Fruit fly (Drosophila melanogaster) whole organism, wandering third instar larva: ENCODE measurements around the gene fon.

Source experiments
- Abd-B ChIP-seq: fragments of >200 bp; optimal IDR thresholded peaks from 2 replicates; lab custom pipeline; 2017; ENCODE audit warnings: missing biosample characterization, missing genetic modification characterization
- CG9705 ChIP-seq: fragments of 200-800 bp; sonication (Bioruptor generic); optimal IDR thresholded peaks from 2 replicates; lab custom pipeline; 2018; ENCODE audit warnings: missing biosample characterization, mild to moderate bottlenecking, missing genetic modification characterization
- CrebA ChIP-seq: fragments of 200-800 bp; sonication (Bioruptor generic); optimal IDR thresholded peaks from 2 replicates; lab custom pipeline; 2016; ENCODE audit warnings: missing biosample characterization, mild to moderate bottlenecking, missing genetic modification characterization, borderline replicate concordance
- Dfd ChIP-seq: fragments of >200 bp; optimal IDR thresholded peaks from 2 replicates; lab custom pipeline; 2017; ENCODE audit warnings: missing biosample characterization, missing genetic modification characterization
- Dif ChIP-seq: fragments of 200-275, 200-300 bp; sonication (Bioruptor generic); optimal IDR thresholded peaks from 2 replicates; lab custom pipeline; 2018; ENCODE audit warnings: missing biosample characterization, missing genetic modification characterization; ENCODE audit not compliant: partially characterized antibody
- GATAd ChIP-seq: sonication (Bioruptor generic); optimal IDR thresholded peaks from 2 replicates; lab custom pipeline; 2016; ENCODE audit warnings: missing biosample characterization, missing genetic modification characterization
- HLH106 ChIP-seq: fragments of 200-800 bp; optimal IDR thresholded peaks from 3 replicates; lab custom pipeline; 2019; ENCODE audit warnings: missing biosample characterization, mild to moderate bottlenecking, missing genetic modification characterization, moderate library complexity
- Hnf4 ChIP-seq: fragments of 200-800 bp; sonication (Bioruptor generic); optimal IDR thresholded peaks from 2 replicates; lab custom pipeline; 2016; ENCODE audit warnings: missing biosample characterization, mild to moderate bottlenecking, missing genetic modification characterization
- Hr78 ChIP-seq: fragments of >200 bp; optimal IDR thresholded peaks from 2 replicates; lab custom pipeline; 2017; ENCODE audit warnings: missing biosample characterization, missing genetic modification characterization
- Hr83 ChIP-seq: fragments of 200-300 bp; sonication (Bioruptor generic); optimal IDR thresholded peaks from 2 replicates; lab custom pipeline; 2016; ENCODE audit warnings: missing biosample characterization, mild to moderate bottlenecking, missing genetic modification characterization, moderate library complexity; ENCODE audit not compliant: poor library complexity, severe bottlenecking
- Jra ChIP-seq: sonication (Bioruptor generic); optimal IDR thresholded peaks from 2 replicates; lab custom pipeline; 2016; ENCODE audit warnings: missing biosample characterization, missing genetic modification characterization
- Mio ChIP-seq: sonication (Bioruptor generic); optimal IDR thresholded peaks from 2 replicates; lab custom pipeline; 2016; ENCODE audit warnings: missing biosample characterization, missing genetic modification characterization
- Myc ChIP-seq: fragments of >200 bp; optimal IDR thresholded peaks from 2 replicates; lab custom pipeline; 2017
- N ChIP-seq: fragments of >200 bp; optimal IDR thresholded peaks from 2 replicates; lab custom pipeline; 2018; ENCODE audit warnings: missing biosample characterization, missing external identifiers, missing genetic modification characterization
- OdsH ChIP-seq: fragments of 200-800 bp; sonication (Bioruptor generic); optimal IDR thresholded peaks from 2 replicates; lab custom pipeline; 2016; ENCODE audit warnings: missing biosample characterization, mild to moderate bottlenecking, missing genetic modification characterization
- Rel ChIP-seq, 2 experiments: fragments of 200-800 bp; sonication (Bioruptor generic) in 1 of 2; optimal IDR thresholded peaks; 2 replicates in 1 of 2; 3 replicates in 1 of 2; lab custom pipeline; 2016 to 2019; ENCODE audit warnings: mild to moderate bottlenecking in 2 of 2, missing biosample characterization in 2 of 2, missing genetic modification characterization in 2 of 2, moderate library complexity in 1 of 2
- Vsx2 ChIP-seq: fragments of 200-300, 225-300 bp; sonication (Bioruptor generic); optimal IDR thresholded peaks from 2 replicates; lab custom pipeline; 2018; ENCODE audit warnings: missing biosample characterization, missing genetic modification characterization; ENCODE audit not compliant: partially characterized antibody
- br ChIP-seq: fragments of 200-800 bp; sonication (Bioruptor generic); optimal IDR thresholded peaks from 2 replicates; lab custom pipeline; 2016; ENCODE audit warnings: missing biosample characterization, missing genetic modification characterization
- brk ChIP-seq: fragments of 200-800 bp; sonication (Bioruptor generic); optimal IDR thresholded peaks from 2 replicates; lab custom pipeline; 2016; ENCODE audit warnings: missing biosample characterization, mild to moderate bottlenecking, missing genetic modification characterization
- dl ChIP-seq, 2 experiments: fragments of 175-275, 200-275 bp in 1 of 2; fragments of 200-275 bp in 1 of 2; sonication (Bioruptor generic); optimal IDR thresholded peaks; lab custom pipeline; 2018; ENCODE audit warnings: mild to moderate bottlenecking in 2 of 2, missing biosample characterization in 2 of 2, missing genetic modification characterization in 2 of 2, moderate library complexity in 2 of 2; ENCODE audit not compliant: partially characterized antibody in 2 of 2, insufficient read depth in 1 of 2
- dmrt93B ChIP-seq: fragments of 200-800 bp; sonication (Bioruptor generic); optimal IDR thresholded peaks from 2 replicates; lab custom pipeline; 2018; ENCODE audit warnings: missing biosample characterization, mild to moderate bottlenecking, missing genetic modification characterization
- dsf ChIP-seq: sonication (Bioruptor generic); optimal IDR thresholded peaks from 2 replicates; lab custom pipeline; 2016; ENCODE audit warnings: missing biosample characterization, missing genetic modification characterization, borderline replicate concordance
- ey ChIP-seq: fragments of 200-800 bp; sonication (Bioruptor generic); optimal IDR thresholded peaks from 2 replicates; lab custom pipeline; 2016; ENCODE audit warnings: missing biosample characterization, missing genetic modification characterization
- foxo ChIP-seq, 2 experiments: fragments of 200-800 bp; sonication (Bioruptor generic); optimal IDR thresholded peaks; 2 replicates in 1 of 2; 3 replicates in 1 of 2; lab custom pipeline; 2016 to 2017; ENCODE audit warnings: missing biosample characterization in 2 of 2, missing genetic modification characterization in 2 of 2
- fru ChIP-seq: fragments of 200-800 bp; sonication (Bioruptor generic); optimal IDR thresholded peaks from 3 replicates; lab custom pipeline; 2016; ENCODE audit warnings: missing biosample characterization, mild to moderate bottlenecking, missing genetic modification characterization
- h ChIP-seq: fragments of 200-800 bp; sonication (Bioruptor generic); optimal IDR thresholded peaks from 3 replicates; lab custom pipeline; 2016; ENCODE audit warnings: missing biosample characterization, mild to moderate bottlenecking, missing genetic modification characterization
- jim ChIP-seq: fragments of 175-275, 200-325 bp; sonication (Bioruptor generic); optimal IDR thresholded peaks from 2 replicates; lab custom pipeline; 2016; ENCODE audit warnings: missing biosample characterization, mild to moderate bottlenecking, missing genetic modification characterization
- pan ChIP-seq: fragments of >200 bp; optimal IDR thresholded peaks from 2 replicates; lab custom pipeline; 2017
- rgr ChIP-seq: fragments of 200-800 bp; sonication (Bioruptor generic); optimal IDR thresholded peaks from 3 replicates; lab custom pipeline; 2016; ENCODE audit warnings: missing biosample characterization, mild to moderate bottlenecking, missing genetic modification characterization
- sage ChIP-seq: fragments of 200-800 bp; sonication (Bioruptor generic); optimal IDR thresholded peaks from 2 replicates; lab custom pipeline; 2016; ENCODE audit warnings: missing biosample characterization, mild to moderate bottlenecking, missing genetic modification characterization
- sv ChIP-seq: fragments of 200-800 bp; sonication (Bioruptor generic); optimal IDR thresholded peaks from 3 replicates; lab custom pipeline; 2016; ENCODE audit warnings: missing biosample characterization, missing genetic modification characterization
- tai ChIP-seq: sonication (Bioruptor generic); optimal IDR thresholded peaks from 2 replicates; lab custom pipeline; 2016; ENCODE audit warnings: missing biosample characterization, missing genetic modification characterization
- usp ChIP-seq: fragments of >200 bp; optimal IDR thresholded peaks from 2 replicates; lab custom pipeline; 2017; ENCODE audit warnings: missing biosample characterization, missing genetic modification characterization

Gene fon

DNA sequence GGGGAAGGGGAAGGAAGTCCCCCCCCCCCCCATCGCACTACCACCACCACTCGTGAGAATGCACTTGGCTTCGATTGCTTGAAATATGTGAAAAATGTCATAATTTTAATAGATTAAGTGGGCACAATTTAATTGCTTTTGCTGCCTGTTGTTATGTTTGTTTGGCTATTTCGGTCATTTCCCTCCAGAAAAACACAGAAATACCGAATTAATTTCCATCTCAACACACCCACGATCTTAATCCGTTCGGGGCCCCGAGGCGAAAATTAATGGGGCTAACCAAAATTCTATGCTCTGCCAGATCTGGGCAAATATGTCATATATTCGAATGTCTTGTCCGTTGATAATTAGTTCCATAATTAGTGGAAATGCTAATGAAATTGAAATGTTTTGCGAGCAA is 36.6 kb upstream of the fon start:
- TF ChIP-seq CrebA (GFP tag; lab: Kevin White, UChicago) (no peak), OdsH (no peak), dsf (GFP tag; lab: Kevin White, UChicago) (no peak), Abd-B (GFP tag; lab: Kevin White, UChicago) (no peak), sage (GFP tag; lab: Kevin White, UChicago) (no peak), dl (GFP tag; optimal IDR thresholded peaks at IDR 0.05; lab: Kevin White, UChicago; ENCODE audit: insufficient read depth in 1 of 2, partially characterized antibody in 2 of 2) (no peak), rgr (no peak), Dif (GFP tag; lab: Kevin White, UChicago) (no peak), brk (GFP tag; lab: Kevin White, UChicago) (no peak), Myc (no peak), pan (lab: Kevin White, UChicago) (no peak), foxo (GFP tag; optimal IDR thresholded peaks at IDR 0.05; lab: Kevin White, UChicago) (no peak), tai (no peak), Vsx2 (GFP tag; lab: Kevin White, UChicago) (no peak), sv (no peak), Hr83 (GFP tag; lab: Kevin White, UChicago) (no peak), dmrt93B (GFP tag; lab: Kevin White, UChicago) (no peak), N (GFP tag; lab: Kevin White, UChicago) (no peak), Rel (GFP tag; optimal IDR thresholded peaks at IDR 0.05; lab: Kevin White, UChicago) (no peak), Rel (tag; optimal IDR thresholded peaks at IDR 0.05; lab: Kevin White, UChicago) (no peak)
- TF ChIP-seq, all 38 proteins: peak for 0

DNA sequence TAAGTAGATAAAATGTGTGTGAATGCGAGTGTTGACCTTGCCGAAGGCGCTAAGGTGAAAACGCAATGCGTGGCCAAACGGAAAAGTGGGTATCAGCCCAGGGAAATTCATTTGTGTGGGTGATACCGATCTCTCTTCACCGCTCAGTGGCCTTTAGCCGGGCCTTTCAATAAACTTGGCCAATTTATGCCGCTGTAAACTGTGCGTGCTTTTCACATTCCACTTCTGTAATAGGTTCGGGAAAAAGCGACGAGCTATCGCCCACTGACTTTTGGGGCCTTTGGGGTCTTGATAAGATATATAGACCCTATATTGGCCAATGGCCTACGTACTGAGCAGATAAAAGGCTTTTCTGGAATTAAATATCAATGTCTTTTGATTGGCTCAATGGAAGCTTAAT is 35.6 kb upstream of the fon start:
- TF ChIP-seq dsf (GFP tag; lab: Kevin White, UChicago), result no peak
- TF ChIP-seq Hr83 (GFP tag; lab: Kevin White, UChicago), result no peak
- no peak for TF ChIP-seq ey (GFP tag; lab: Kevin White, UChicago)
- no peak for TF ChIP-seq CG9705 (GFP tag; lab: Kevin White, UChicago)
- no peak for TF ChIP-seq Hr78 (GFP tag; lab: Kevin White, UChicago)
- TF ChIP-seq foxo (GFP tag; optimal IDR thresholded peaks at IDR 0.05; lab: Kevin White, UChicago), result no peak
- no peak for TF ChIP-seq Hnf4 (GFP tag; lab: Kevin White, UChicago)
- TF ChIP-seq Myc, result no peak
- no peak for TF ChIP-seq Vsx2 (GFP tag; lab: Kevin White, UChicago)
- TF ChIP-seq GATAd (GFP tag; lab: Kevin White, UChicago), result no peak
- TF ChIP-seq HLH106 (tag; lab: Kevin White, UChicago), result no peak
- no peak for TF ChIP-seq usp (GFP tag; lab: Kevin White, UChicago)
- TF ChIP-seq rgr, result no peak
- TF ChIP-seq Dfd (GFP tag; lab: Kevin White, UChicago), result no peak
- no peak for TF ChIP-seq dl (GFP tag; optimal IDR thresholded peaks at IDR 0.05; lab: Kevin White, UChicago; ENCODE audit: insufficient read depth in 1 of 2, partially characterized antibody in 2 of 2)

dm6 chr2L:19418872-19419271 is 32.9 kb upstream of the fon start, which contains the start of gene lectin-37Db:
Gene lectin-37Db (plus strand): TSS chr2L:19419075.
- TF ChIP-seq h (GFP tag; lab: Kevin White, UChicago) (no peak), Dif (GFP tag; lab: Kevin White, UChicago) (no peak)

DNA sequence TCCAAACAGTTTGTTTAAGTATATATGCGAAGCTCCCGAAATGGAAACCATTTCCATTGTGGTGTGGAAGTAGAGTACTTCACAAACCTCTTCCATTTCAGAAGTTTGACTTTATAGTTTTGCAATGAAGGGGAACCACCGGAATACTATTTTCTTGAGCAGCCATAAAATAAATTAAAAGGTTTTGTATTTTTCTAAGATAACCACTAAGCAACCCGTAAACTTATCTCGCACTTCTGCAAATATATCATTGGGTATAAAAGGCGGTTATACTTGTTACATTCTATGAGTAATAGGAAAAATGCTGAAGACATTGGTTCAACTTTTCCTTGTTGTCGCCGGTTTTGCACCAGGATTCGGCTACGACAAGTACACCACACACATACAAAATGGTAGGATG is 32.0 kb upstream of the fon start, which contains the start of gene lectin-37Da:
Gene lectin-37Da, plus strand, starts transcription at position 301 of the 400 bp plus-strand sequence.
- TF ChIP-seq sage (GFP tag; lab: Kevin White, UChicago) (no peak), Jra (GFP tag; lab: Kevin White, UChicago) (no peak)
- TF ChIP-seq, all 38 proteins: peak for 0

DNA sequence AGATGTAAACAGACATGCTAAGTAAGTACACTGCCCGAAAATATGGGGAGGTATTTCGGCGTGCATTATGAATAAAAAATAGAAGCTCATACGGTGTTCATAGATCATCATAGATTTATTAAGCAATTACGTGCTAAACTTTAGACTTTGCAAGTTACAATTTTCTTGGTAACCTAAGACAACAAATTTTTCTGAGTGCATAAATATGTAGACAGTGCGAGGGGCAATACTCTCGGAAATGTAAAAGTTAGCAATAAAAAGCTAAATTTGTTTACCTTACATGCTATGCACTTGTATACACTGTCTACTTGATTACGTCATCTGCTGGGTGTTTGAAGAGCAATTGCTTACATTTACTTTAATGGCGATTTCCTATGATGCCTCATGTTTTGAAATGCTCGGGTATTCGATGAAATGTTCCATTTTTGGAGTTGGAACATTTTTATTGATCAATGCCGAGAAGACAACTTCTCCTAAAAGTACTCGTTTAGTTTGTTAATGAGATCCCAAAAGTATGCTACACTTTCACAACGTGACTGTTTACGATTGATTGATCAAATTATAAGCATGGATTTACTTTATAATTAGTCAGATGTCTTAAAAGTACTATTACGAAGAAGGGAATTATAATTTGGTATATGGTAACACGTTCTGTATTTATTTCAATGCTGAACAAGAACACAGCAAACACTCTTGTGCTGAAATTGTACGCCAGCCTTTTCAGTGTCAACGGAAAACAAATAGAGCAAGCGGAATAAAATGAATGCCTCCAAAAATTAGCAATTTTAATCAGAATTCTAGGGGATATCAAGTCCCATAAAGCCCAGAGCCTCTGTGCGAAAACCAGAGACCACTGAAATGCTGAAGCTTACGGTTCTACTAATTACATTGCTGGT is 30.8 kb upstream of the fon start, which contains the start of gene Lectin-galC1:
Gene Lectin-galC1, plus strand, starts transcription at position 846 of the 896 bp plus-strand sequence.
- TF ChIP-seq br (GFP tag; lab: Kevin White, UChicago) (no peak), foxo (GFP tag; optimal IDR thresholded peaks at IDR 0.05; lab: Kevin White, UChicago) (peak in 1 of 2 experiments; percentile 25), sage (GFP tag; lab: Kevin White, UChicago) (no peak), tai (no peak), N (GFP tag; lab: Kevin White, UChicago) (peak; percentile 77), Mio (GFP tag; lab: Kevin White, UChicago) (no peak), fru (GFP tag; lab: Kevin White, UChicago) (peak; percentile 11), h (GFP tag; lab: Kevin White, UChicago) (peak; percentile 15), sv (peak; percentile 84), Dfd (GFP tag; lab: Kevin White, UChicago) (no peak), rgr (no peak), dl (GFP tag; optimal IDR thresholded peaks at IDR 0.05; lab: Kevin White, UChicago; ENCODE audit: insufficient read depth in 1 of 2, partially characterized antibody in 2 of 2) (no peak), ey (GFP tag; lab: Kevin White, UChicago) (peak; percentile 5), Hnf4 (GFP tag; lab: Kevin White, UChicago) (no peak), jim (GFP tag; lab: Kevin White, UChicago) (no peak), Vsx2 (GFP tag; lab: Kevin White, UChicago) (peak; percentile 10), dmrt93B (GFP tag; lab: Kevin White, UChicago) (no peak), Rel (GFP tag; optimal IDR thresholded peaks at IDR 0.05; lab: Kevin White, UChicago) (no peak), Rel (tag; optimal IDR thresholded peaks at IDR 0.05; lab: Kevin White, UChicago) (no peak), Myc (peak; percentile 75), usp (GFP tag; lab: Kevin White, UChicago) (no peak), dsf (GFP tag; lab: Kevin White, UChicago) (no peak)
- TF ChIP-seq, all 38 proteins: peak for 8
